Worm (Caenorhabditis elegans): ENCODE data around the gene clec-51.

ce11 chrIV:8183313-8183712 lies 19.7 kb upstream of the clec-51 start:
- TF ChIP-seq dao-5 (tag; optimal IDR thresholded peaks at IDR 0.05) (no peak), W03F9.2 (tag; optimal IDR thresholded peaks at IDR 0.05) (no peak), him-1 (tag; optimal IDR thresholded peaks at IDR 0.05) (peak; percentile 50)

All from whole organism, L4/young adult.